Worm (Caenorhabditis elegans) whole organism, mixed stage, embryonic: ENCODE data around the gene marg-1.

Experiments used
- blmp-1 ChIP-seq: fragments of 150-350 bp; optimal IDR thresholded peaks from 2 replicates; lab custom pipeline; 2014; ENCODE audit warnings: missing biosample characterization, missing genetic modification characterization
- ceh-43 ChIP-seq: fragments of 200-800 bp; sonication (Bioruptor generic); optimal IDR thresholded peaks from 2 replicates; lab custom pipeline; 2018; ENCODE audit warnings: mild to moderate bottlenecking, missing genetic modification characterization, moderate library complexity, missing compliant biosample characterization
- ces-1 ChIP-seq: fragments of 150-350 bp; optimal IDR thresholded peaks from 2 replicates; lab custom pipeline; 2014; ENCODE audit warnings: missing biosample characterization, missing genetic modification reagents, missing genetic modification characterization
- elt-1 ChIP-seq: sonication (generic microtip); optimal IDR thresholded peaks from 2 replicates; lab custom pipeline; 2017; ENCODE audit warnings: missing genetic modification characterization, mild to moderate bottlenecking, missing compliant biosample characterization, antibody characterized with exemption, moderate library complexity, borderline replicate concordance; ENCODE audit not compliant: insufficient read depth
- nhr-12 ChIP-seq: fragments of 150-350 bp; optimal IDR thresholded peaks from 2 replicates; lab custom pipeline; 2014; ENCODE audit warnings: missing biosample characterization, missing genetic modification characterization
- nhr-76 ChIP-seq: sonication (generic microtip); optimal IDR thresholded peaks from 2 replicates; lab custom pipeline; 2017; ENCODE audit warnings: missing biosample characterization, missing genetic modification characterization
- pha-4 ChIP-seq: fragments of 150-350 bp; optimal IDR thresholded peaks from 2 replicates; lab custom pipeline; 2018; ENCODE audit warnings: missing biosample characterization, missing genetic modification reagents, missing genetic modification characterization
- snpc-4 ChIP-seq: fragments of 150-350 bp; optimal IDR thresholded peaks from 2 replicates; lab custom pipeline; 2014; ENCODE audit warnings: missing biosample characterization, missing genetic modification characterization
- unc-39 ChIP-seq: fragments of 150-350 bp; optimal IDR thresholded peaks from 2 replicates; lab custom pipeline; 2014; ENCODE audit warnings: missing biosample characterization, missing genetic modification characterization
- unc-62 ChIP-seq: fragments of 150-350 bp; optimal IDR thresholded peaks from 2 replicates; lab custom pipeline; 2014; ENCODE audit warnings: missing biosample characterization, missing genetic modification reagents, missing genetic modification characterization
- ztf-11 ChIP-seq: fragments of 150-350 bp; optimal IDR thresholded peaks from 2 replicates; lab custom pipeline; 2014; ENCODE audit warnings: missing biosample characterization, missing genetic modification characterization

- TF ChIP-seq snpc-4 (tag; lab: Kevin White, UChicago) (no peak), blmp-1 (no peak), nhr-12 (no peak), ceh-43 (GFP tag; lab: Kevin White, UChicago) (no peak), unc-39 (tag; lab: Kevin White, UChicago) (no peak), nhr-76 (tag; lab: Kevin White, UChicago) (no peak), pha-4 (tag; lab: Kevin White, UChicago) (no peak), unc-62 (GFP tag; lab: Kevin White, UChicago) (no peak), elt-1 (no peak), ces-1 (no peak), ztf-11 (tag; lab: Kevin White, UChicago) (no peak)
Observed at ce11 chrX:3824907-3825689, 44.2 kb upstream of the marg-1 start.
